Fruit fly (Drosophila melanogaster) S2 (cell line): ENCODE measurements around the gene CG9782.

Experiments used
- CG8478 ChIP-seq: fragments of >200 bp; optimal IDR thresholded peaks from 2 replicates; lab custom pipeline; 2018
- CTCF ChIP-seq, 2 experiments: fragments of >200 bp; optimal IDR thresholded peaks; 2 replicates each; lab custom pipeline; 2018

- TF ChIP-seq CG8478 (lab: Kevin White, UChicago) (no peak), CTCF (optimal IDR thresholded peaks at IDR 0.05; lab: Kevin White, UChicago) (no peak)
These were observed 43.1 kb upstream of the CG9782 start, which contains the start of gene CG15865 for dm6 chrX:16664405-16665064.
